Worm (Caenorhabditis elegans) whole organism, mixed stage, embryonic: ENCODE data around the gene F47C12.6.

Source experiments
- blmp-1 ChIP-seq: fragments of 150-350 bp; optimal IDR thresholded peaks from 2 replicates; lab custom pipeline; 2014; ENCODE audit warnings: missing biosample characterization, missing genetic modification characterization
- ceh-43 ChIP-seq: fragments of 200-800 bp; sonication (Bioruptor generic); optimal IDR thresholded peaks from 2 replicates; lab custom pipeline; 2018; ENCODE audit warnings: mild to moderate bottlenecking, missing genetic modification characterization, moderate library complexity, missing compliant biosample characterization
- elt-1 ChIP-seq: sonication (generic microtip); optimal IDR thresholded peaks from 2 replicates; lab custom pipeline; 2017; ENCODE audit warnings: missing genetic modification characterization, mild to moderate bottlenecking, missing compliant biosample characterization, antibody characterized with exemption, moderate library complexity, borderline replicate concordance; ENCODE audit not compliant: insufficient read depth
- pha-4 ChIP-seq: fragments of 150-350 bp; optimal IDR thresholded peaks from 2 replicates; lab custom pipeline; 2018; ENCODE audit warnings: missing biosample characterization, missing genetic modification reagents, missing genetic modification characterization
- snpc-4 ChIP-seq: fragments of 150-350 bp; optimal IDR thresholded peaks from 2 replicates; lab custom pipeline; 2014; ENCODE audit warnings: missing biosample characterization, missing genetic modification characterization
- zip-8 ChIP-seq: fragments of 150-350 bp; optimal IDR thresholded peaks from 2 replicates; lab custom pipeline; 2014; ENCODE audit warnings: missing biosample characterization, missing genetic modification characterization

ce11 chrIV:4018692-4019387 is 25.6 kb upstream of the F47C12.6 start:
- no peak for TF ChIP-seq zip-8 (tag; lab: Kevin White, UChicago)
- no peak for TF ChIP-seq pha-4 (tag; lab: Kevin White, UChicago)
- peak; percentile 17 for TF ChIP-seq elt-1 (tag; lab: Kevin White, UChicago)
- no peak for TF ChIP-seq ceh-43 (GFP tag; lab: Kevin White, UChicago)
- no peak for TF ChIP-seq blmp-1 (tag; lab: Kevin White, UChicago)
- no peak for TF ChIP-seq snpc-4 (tag; lab: Kevin White, UChicago)
